Fruit fly (Drosophila melanogaster): ENCODE results near the gene Cbp80.

Cbp80 gene

DNA sequence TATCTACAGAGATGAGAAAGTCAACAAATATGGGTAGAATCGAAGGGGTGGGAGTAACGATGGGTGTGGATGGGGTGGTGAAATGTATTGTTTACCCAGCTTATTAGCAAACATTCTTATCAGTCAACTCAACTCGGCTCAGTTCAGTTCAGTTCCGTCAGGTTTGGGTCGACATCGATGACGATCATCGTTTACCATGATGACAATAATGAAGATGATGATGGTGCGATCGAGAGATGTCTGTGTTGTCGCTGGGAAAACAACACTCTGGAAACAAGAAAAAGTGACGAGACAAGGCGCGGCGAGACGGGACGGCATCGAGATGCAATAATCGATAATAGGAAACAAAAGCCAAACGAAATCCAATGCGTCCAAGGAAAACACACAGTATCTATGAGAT is 40.1 kb upstream of the Cbp80 start (continued):
- TF ChIP-seq CG10209 (GFP tag; optimal IDR thresholded peaks at IDR 0.05): peak; percentile 14
- TF ChIP-seq CG14860 (GFP tag; IDR thresholded peaks at IDR 0.05; ENCODE audit: partially characterized antibody): no peak
- no peak for TF ChIP-seq klu (GFP tag; IDR thresholded peaks at IDR 0.05)
- no peak for TF ChIP-seq CG12744 (GFP tag; optimal IDR thresholded peaks at IDR 0.05)
- peak; percentile 35 for TF ChIP-seq lab (GFP tag; optimal IDR thresholded peaks at IDR 0.05)
- TF ChIP-seq fd64A (GFP tag; optimal IDR thresholded peaks at IDR 0.05): peak; percentile 64
- no peak for TF ChIP-seq Bdp1 (GFP tag; optimal IDR thresholded peaks at IDR 0.05)
- peak; percentile 65 for TF ChIP-seq kni (GFP tag; optimal IDR thresholded peaks at IDR 0.05)
- TF ChIP-seq fd102C (GFP tag; optimal IDR thresholded peaks at IDR 0.05): peak; percentile 42
- peak; percentile 27 for TF ChIP-seq gem (tag; optimal IDR thresholded peaks at IDR 0.05)
- no peak for TF ChIP-seq kay (GFP tag; optimal IDR thresholded peaks at IDR 0.05)
- TF ChIP-seq onecut (GFP tag; IDR thresholded peaks at IDR 0.05): 0 out of 2 replicates have a peak, but pooled peaks have one; percentile 12
- TF ChIP-seq CG8281 (tag; optimal IDR thresholded peaks at IDR 0.05): no peak
- TF ChIP-seq CG10274 (GFP tag; optimal IDR thresholded peaks at IDR 0.05): no peak
- TF ChIP-seq ems (GFP tag; optimal IDR thresholded peaks at IDR 0.05): no peak
- TF ChIP-seq tup (GFP tag; optimal IDR thresholded peaks at IDR 0.05): no peak
- TF ChIP-seq knrl (GFP tag; IDR thresholded peaks at IDR 0.05; ENCODE audit: partially characterized antibody): no peak
- peak; percentile 57 for TF ChIP-seq CG3407 (GFP tag; optimal IDR thresholded peaks at IDR 0.05)
- peak; percentile 32 for TF ChIP-seq nau (GFP tag; optimal IDR thresholded peaks at IDR 0.05)
- TF ChIP-seq Ets97D (GFP tag; optimal IDR thresholded peaks at IDR 0.05): no peak
- TF ChIP-seq wek (GFP tag; optimal IDR thresholded peaks at IDR 0.05): peak; percentile 51
- TF ChIP-seq CG12104 (GFP tag; optimal IDR thresholded peaks at IDR 0.05): no peak
- TF ChIP-seq CG13123 (GFP tag; optimal IDR thresholded peaks at IDR 0.05): peak; percentile 31
- no peak for TF ChIP-seq en (GFP tag; optimal IDR thresholded peaks at IDR 0.05)
- TF ChIP-seq CG34376 (GFP tag; optimal IDR thresholded peaks at IDR 0.05): no peak
- peak; percentile 52 for TF ChIP-seq dmrt11E (tag; optimal IDR thresholded peaks at IDR 0.05)
- peak; percentile 1 for TF ChIP-seq CTCF (GFP tag; optimal IDR thresholded peaks at IDR 0.05)

DNA sequence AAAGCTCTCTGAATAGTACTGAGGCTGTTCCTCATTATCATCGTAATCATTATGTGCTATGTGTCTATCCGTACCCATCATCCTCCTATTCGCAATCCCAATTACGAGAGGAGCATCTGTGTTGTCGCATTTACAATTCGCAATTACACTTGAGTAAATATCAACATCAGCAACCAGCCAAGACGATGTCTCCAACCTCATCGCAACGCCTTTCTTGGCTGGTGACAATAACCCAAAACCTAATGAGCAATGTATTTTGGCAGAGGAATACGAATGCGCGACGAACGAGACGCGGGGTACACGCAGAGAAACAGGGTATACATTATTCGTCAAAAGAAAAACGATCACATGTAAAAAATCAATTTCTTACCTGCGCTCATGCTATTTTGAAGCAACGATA is 39.3 kb upstream of the Cbp80 start:
- TF ChIP-seq schlank (tag; optimal IDR thresholded peaks at IDR 0.05) (peak; percentile 83), gt (GFP tag; IDR thresholded peaks at IDR 0.05) (no peak), CG6683 (GFP tag; optimal IDR thresholded peaks at IDR 0.05) (peak; percentile 5), CG15514 (GFP tag; optimal IDR thresholded peaks at IDR 0.05) (peak; percentile 55), br (optimal IDR thresholded peaks at IDR 0.05) (no peak), CG8290 (GFP tag; optimal IDR thresholded peaks at IDR 0.05) (no peak), CG8290 (tag; optimal IDR thresholded peaks at IDR 0.05) (peak in 1 of 2 experiments; percentile 88), CG7786 (GFP tag; optimal IDR thresholded peaks at IDR 0.05) (peak; percentile 18), Poxn (GFP tag; IDR thresholded peaks at IDR 0.05) (no peak), HLH54F (GFP tag; optimal IDR thresholded peaks at IDR 0.05) (peak; percentile 35), B-H2 (GFP tag; optimal IDR thresholded peaks at IDR 0.05) (peak; percentile 48), gem (tag; optimal IDR thresholded peaks at IDR 0.05) (peak; percentile 13), PHDP (tag; optimal IDR thresholded peaks at IDR 0.05) (peak; percentile 34), Deaf1 (tag; optimal IDR thresholded peaks at IDR 0.05) (no peak), CG10209 (GFP tag; optimal IDR thresholded peaks at IDR 0.05) (peak; percentile 46), scrt (GFP tag; optimal IDR thresholded peaks at IDR 0.05) (peak; percentile 19), CG1832 (GFP tag; optimal IDR thresholded peaks at IDR 0.05) (no peak), eve (GFP tag; optimal IDR thresholded peaks at IDR 0.05) (peak in 1 of 2 experiments; percentile 10), so (GFP tag; IDR thresholded peaks at IDR 0.05) (peak; percentile 22; the same call in 1 of the 3 replicates), CG2120 (GFP tag; optimal IDR thresholded peaks at IDR 0.05) (peak; percentile 64), HmgZ (tag; optimal IDR thresholded peaks at IDR 0.05) (peak; percentile 7), lab (GFP tag; optimal IDR thresholded peaks at IDR 0.05) (peak; percentile 86), Ptx1 (GFP tag; IDR thresholded peaks at IDR 0.05) (0 out of 2 replicates have a peak, but pooled peaks have one; percentile 5), CG2678 (tag; optimal IDR thresholded peaks at IDR 0.05) (peak; percentile 44), CG6813 (GFP tag; optimal IDR thresholded peaks at IDR 0.05) (peak; percentile 39), wek (GFP tag; optimal IDR thresholded peaks at IDR 0.05) (peak; percentile 33), bab2 (GFP tag; optimal IDR thresholded peaks at IDR 0.05) (peak; percentile 28), vfl (GFP tag; optimal IDR thresholded peaks at IDR 0.05) (no peak)
